Worm (Caenorhabditis elegans): Measurements from ENCODE around the gene nra-1.

DNA sequence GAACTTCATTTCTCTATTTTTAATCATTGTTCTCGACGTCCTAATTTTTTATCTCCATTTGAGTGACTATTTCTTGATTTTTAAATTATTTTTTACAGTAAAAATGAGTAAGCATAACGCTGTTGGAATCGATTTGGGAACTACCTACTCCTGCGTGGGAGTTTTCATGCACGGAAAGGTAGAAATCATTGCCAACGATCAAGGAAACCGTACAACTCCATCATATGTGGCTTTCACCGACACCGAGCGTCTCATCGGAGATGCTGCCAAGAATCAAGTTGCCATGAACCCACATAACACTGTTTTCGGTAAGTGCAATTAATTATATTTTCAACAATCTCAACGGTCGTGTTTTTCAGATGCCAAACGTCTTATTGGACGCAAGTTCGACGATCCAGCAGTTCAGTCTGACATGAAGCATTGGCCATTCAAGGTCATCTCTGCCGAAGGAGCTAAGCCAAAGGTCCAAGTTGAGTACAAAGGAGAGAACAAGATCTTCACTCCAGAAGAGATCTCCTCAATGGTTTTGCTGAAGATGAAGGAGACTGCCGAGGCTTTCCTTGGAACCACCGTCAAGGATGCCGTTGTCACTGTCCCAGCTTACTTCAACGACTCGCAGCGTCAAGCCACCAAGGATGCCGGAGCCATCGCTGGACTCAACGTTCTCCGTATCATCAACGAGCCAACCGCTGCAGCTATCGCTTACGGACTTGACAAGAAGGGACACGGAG is 5.0 kb downstream of the nra-1 start, which contains the start of gene hsp-1:
- no peak for TF ChIP-seq lsy-2 (tag; optimal IDR thresholded peaks at IDR 0.05)
- no peak for TF ChIP-seq pha-4 (GFP tag; IDR thresholded peaks at IDR 0.05)
- TF ChIP-seq pha-4 (tag; optimal IDR thresholded peaks at IDR 0.05) = no peak
- TF ChIP-seq aly-2 (tag; optimal IDR thresholded peaks at IDR 0.05) = no peak
- TF ChIP-seq zfp-2 (tag; optimal IDR thresholded peaks at IDR 0.05) = no peak
- TF ChIP-seq ZK337.2 (GFP tag; IDR thresholded peaks at IDR 0.05) = no peak
- no peak for TF ChIP-seq lin-1 (GFP tag; IDR thresholded peaks at IDR 0.05)
- no peak for TF ChIP-seq ceh-28 (tag; optimal IDR thresholded peaks at IDR 0.05)
